Worm (Caenorhabditis elegans): ENCODE results near the gene col-105.
"Not testable (repeated sequence)": the region's sequence is repeated elsewhere in the genome, so short reads cannot be mapped to it uniquely, and the experiment has no call there.

DNA sequence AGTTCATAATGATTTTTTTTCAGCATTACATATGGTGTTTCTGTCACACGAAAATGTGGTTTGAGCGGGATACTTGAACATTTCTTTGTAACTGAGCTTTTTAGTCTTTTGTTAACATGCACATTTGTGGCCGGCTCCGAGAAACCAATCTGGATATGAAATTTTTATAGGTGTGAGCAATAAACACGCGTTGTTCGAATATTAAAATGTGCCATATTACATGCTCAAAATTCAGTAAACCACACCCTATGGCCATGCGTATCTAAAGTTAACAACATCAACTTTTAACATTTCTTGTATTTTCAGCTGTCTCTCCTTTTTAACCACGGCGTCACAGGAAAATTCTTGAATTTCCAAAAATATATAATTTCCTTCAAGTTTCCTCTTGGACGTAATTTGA lies 18.2 kb downstream of the col-105 start, which contains the start of gene F58F6.6:
- TF ChIP-seq ama-1 (optimal IDR thresholded peaks at IDR 0.05); flt-1 (GFP tag; IDR thresholded peaks at IDR 0.05); hnd-1 (tag; optimal IDR thresholded peaks at IDR 0.05); ceh-13 (GFP tag; optimal IDR thresholded peaks at IDR 0.05); tbx-37 (GFP tag; conservative IDR thresholded peaks at IDR 0.05); B0310.2 (tag; optimal IDR thresholded peaks at IDR 0.05); tra-4 (tag; optimal IDR thresholded peaks at IDR 0.05); scrt-1 (GFP tag; IDR thresholded peaks at IDR 0.05); pes-1 (GFP tag; IDR thresholded peaks at IDR 0.05); ets-7 (tag; optimal IDR thresholded peaks at IDR 0.05); sea-1 (GFP tag; conservative IDR thresholded peaks at IDR 0.05): not testable (repeated sequence)
